Worm (Caenorhabditis elegans): Measurements from ENCODE around the gene K12H6.8.

DNA sequence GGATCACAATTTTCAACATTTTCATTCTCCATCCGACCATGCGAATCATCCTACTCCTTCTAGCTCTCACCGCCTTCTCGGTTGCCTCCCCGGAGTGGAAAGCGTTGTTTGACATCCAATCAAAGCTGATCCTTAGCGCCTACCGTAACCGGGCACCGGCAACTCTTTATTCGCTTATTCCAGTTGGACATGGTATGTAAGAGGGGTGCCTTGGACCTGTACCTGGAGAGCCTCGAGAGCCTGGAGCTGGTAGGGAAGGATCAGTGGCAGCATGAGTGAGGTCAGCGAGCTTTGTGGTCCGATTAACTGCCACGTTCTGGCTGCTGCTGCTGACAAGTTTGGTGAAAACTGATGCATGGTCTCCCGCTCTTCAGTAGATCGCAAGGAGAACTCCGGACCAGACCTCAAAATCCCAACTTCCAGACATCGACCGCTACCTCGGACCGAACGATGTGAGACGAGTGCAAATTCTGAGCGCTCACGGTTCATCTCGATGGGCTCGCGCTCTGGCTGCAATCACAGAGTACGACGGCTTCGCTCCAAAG, at the start of gene K12H6.8:
- TF ChIP-seq snpc-4 (GFP tag; optimal IDR thresholded peaks at IDR 0.05): no peak
- TF ChIP-seq snpc-4 (tag; optimal IDR thresholded peaks at IDR 0.05): no peak
- no peak for TF ChIP-seq gei-17 (GFP tag; optimal IDR thresholded peaks at IDR 0.05)
- TF ChIP-seq mes-4 (tag; optimal IDR thresholded peaks at IDR 0.05): no peak
- TF ChIP-seq cebp-2 (GFP tag; IDR thresholded peaks at IDR 0.05): no peak
- no peak for TF ChIP-seq lin-26 (GFP tag; IDR thresholded peaks at IDR 0.05)
- no peak for TF ChIP-seq nfya-1 (tag; optimal IDR thresholded peaks at IDR 0.05; ENCODE audit: borderline replicate concordance, insufficient read depth)
